Worm (Caenorhabditis elegans): ENCODE data around the gene C17G10.6.

- TF ChIP-seq tbx-11 (GFP tag; IDR thresholded peaks at IDR 0.05) (no peak), sea-1 (GFP tag; conservative IDR thresholded peaks at IDR 0.05) (no peak), flt-1 (GFP tag; IDR thresholded peaks at IDR 0.05) (no peak), hnd-1 (tag; optimal IDR thresholded peaks at IDR 0.05) (no peak), hmg-4 (GFP tag; optimal IDR thresholded peaks at IDR 0.05) (no peak), aly-1 (tag; optimal IDR thresholded peaks at IDR 0.05) (no peak), ama-1 (optimal IDR thresholded peaks at IDR 0.05) (no peak), B0310.2 (tag; optimal IDR thresholded peaks at IDR 0.05) (no peak), ceh-36 (tag; optimal IDR thresholded peaks at IDR 0.05) (no peak)
Observed at ce11 chrII:5557134-5557533, 46.0 kb downstream of the C17G10.6 start.
